Worm (Caenorhabditis elegans) whole organism, L3 larva: ENCODE measurements around the gene srz-82.

Source experiments
- R02D3.7 ChIP-seq: fragments of 150-350 bp; optimal IDR thresholded peaks from 2 replicates; lab custom pipeline; 2014; ENCODE audit warnings: missing biosample characterization, missing genetic modification characterization
- ZK546.5 ChIP-seq: sonication (generic microtip); optimal IDR thresholded peaks from 2 replicates; lab custom pipeline; 2017; ENCODE audit warnings: missing biosample characterization, missing genetic modification characterization
- aly-2 ChIP-seq: fragments of 150-350 bp; optimal IDR thresholded peaks from 2 replicates; lab custom pipeline; 2014; ENCODE audit warnings: missing biosample characterization, missing genetic modification characterization
- ama-1 ChIP-seq: fragments of 150-350 bp; optimal IDR thresholded peaks from 2 replicates; lab custom pipeline; 2018
- ceh-16 ChIP-seq: sonication (generic microtip); optimal IDR thresholded peaks from 2 replicates; lab custom pipeline; 2017; ENCODE audit warnings: missing biosample characterization, missing genetic modification characterization
- ceh-28 ChIP-seq: fragments of 150-350 bp; optimal IDR thresholded peaks from 2 replicates; lab custom pipeline; 2014; ENCODE audit warnings: missing biosample characterization, missing genetic modification reagents, missing genetic modification characterization
- ceh-82 ChIP-seq: fragments of 150-350 bp; optimal IDR thresholded peaks from 2 replicates; lab custom pipeline; 2014; ENCODE audit warnings: missing biosample characterization, missing genetic modification characterization
- ceh-9 ChIP-seq: sonication (generic microtip); optimal IDR thresholded peaks from 2 replicates; lab custom pipeline; 2018; ENCODE audit warnings: missing biosample characterization, missing genetic modification characterization
- daf-12 ChIP-seq: fragments of 150-350 bp; optimal IDR thresholded peaks from 2 replicates; lab custom pipeline; 2014; ENCODE audit warnings: missing biosample characterization, missing genetic modification reagents, missing genetic modification characterization
- egl-27 ChIP-seq: sonication (generic microtip); optimal IDR thresholded peaks from 4 replicates; lab custom pipeline; 2017; ENCODE audit warnings: missing biosample characterization, missing genetic modification reagents, missing genetic modification characterization
- egl-5 ChIP-seq: fragments of 150-350 bp; optimal IDR thresholded peaks from 2 replicates; lab custom pipeline; 2017; ENCODE audit warnings: missing biosample characterization, missing genetic modification reagents, missing genetic modification characterization, inconsistent platforms
- elt-1 ChIP-seq: fragments of 150-350 bp; optimal IDR thresholded peaks from 2 replicates; lab custom pipeline; 2014; ENCODE audit warnings: missing biosample characterization, missing genetic modification characterization
- elt-2 ChIP-seq: sonication (generic microtip); optimal IDR thresholded peaks from 2 replicates; lab custom pipeline; 2016; ENCODE audit warnings: missing genetic modification reagents, mild to moderate bottlenecking, missing genetic modification characterization, missing compliant biosample characterization
- elt-3 ChIP-seq, 3 experiments: fragments of 150-350 bp in 1 of 3; sonication (generic microtip) in 2 of 3; optimal IDR thresholded peaks; 2 replicates in 2 of 3; 4 replicates in 1 of 3; lab custom pipeline; 2014 to 2017; ENCODE audit warnings: missing biosample characterization in 3 of 3, missing genetic modification characterization in 3 of 3
- eor-1 ChIP-seq, 2 experiments: fragments of 150-350 bp; optimal IDR thresholded peaks; 2 replicates each; lab custom pipeline; 2014 to 2018; ENCODE audit warnings: missing biosample characterization in 2 of 2, missing genetic modification characterization in 2 of 2
- fkh-10 ChIP-seq: sonication (generic microtip); optimal IDR thresholded peaks from 2 replicates; lab custom pipeline; 2017; ENCODE audit warnings: missing biosample characterization, missing genetic modification reagents, missing genetic modification characterization
- fkh-2 ChIP-seq: fragments of 150-350 bp; optimal IDR thresholded peaks from 2 replicates; lab custom pipeline; 2014; ENCODE audit warnings: missing biosample characterization, missing genetic modification reagents, missing genetic modification characterization
- fos-1 ChIP-seq: fragments of 150-350 bp; optimal IDR thresholded peaks from 2 replicates; lab custom pipeline; 2014; ENCODE audit warnings: missing biosample characterization, missing genetic modification characterization
- hmg-11 ChIP-seq: sonication (generic microtip); optimal IDR thresholded peaks from 2 replicates; lab custom pipeline; 2016; ENCODE audit warnings: missing genetic modification characterization, missing compliant biosample characterization
- jun-1 ChIP-seq: fragments of 150-350 bp; optimal IDR thresholded peaks from 2 replicates; lab custom pipeline; 2014; ENCODE audit warnings: missing biosample characterization, missing genetic modification reagents, missing genetic modification characterization
- lin-15B ChIP-seq: fragments of 150-350 bp; optimal IDR thresholded peaks from 2 replicates; lab custom pipeline; 2014; ENCODE audit warnings: missing biosample characterization, missing genetic modification characterization
- lin-39 ChIP-seq: fragments of 150-350 bp; optimal IDR thresholded peaks from 2 replicates; lab custom pipeline; 2018; ENCODE audit warnings: missing biosample characterization, missing genetic modification reagents, missing genetic modification characterization
- lsy-12 ChIP-seq: sonication (generic microtip); optimal IDR thresholded peaks from 2 replicates; lab custom pipeline; 2016; ENCODE audit warnings: mild to moderate bottlenecking, missing genetic modification characterization, missing compliant biosample characterization
- mdl-1 ChIP-seq: fragments of 150-350 bp; optimal IDR thresholded peaks from 2 replicates; lab custom pipeline; 2014; ENCODE audit warnings: missing biosample characterization, missing genetic modification characterization
- mml-1 ChIP-seq: fragments of 150-350 bp; sonication (generic microtip); optimal IDR thresholded peaks from 3 replicates; lab custom pipeline; 2014; ENCODE audit warnings: missing biosample characterization, missing genetic modification characterization
- nfya-1 ChIP-seq: sonication (generic microtip); optimal IDR thresholded peaks from 2 replicates; lab custom pipeline; 2017; ENCODE audit warnings: missing genetic modification characterization, mild to moderate bottlenecking, missing compliant biosample characterization, antibody characterized with exemption, moderate library complexity; ENCODE audit not compliant: insufficient read depth
- nhr-11 ChIP-seq: fragments of 150-350 bp; optimal IDR thresholded peaks from 2 replicates; lab custom pipeline; 2014; ENCODE audit warnings: missing biosample characterization, missing genetic modification characterization
- nhr-12 ChIP-seq: fragments of 150-350 bp; optimal IDR thresholded peaks from 2 replicates; lab custom pipeline; 2014; ENCODE audit warnings: missing biosample characterization, missing genetic modification characterization
- nhr-23 ChIP-seq: fragments of 150-350 bp; optimal IDR thresholded peaks from 2 replicates; lab custom pipeline; 2014; ENCODE audit warnings: missing biosample characterization, missing genetic modification reagents, missing genetic modification characterization
- nhr-237 ChIP-seq: fragments of 150-350 bp; optimal IDR thresholded peaks from 2 replicates; lab custom pipeline; 2014; ENCODE audit warnings: missing biosample characterization, missing genetic modification characterization
- nhr-25 ChIP-seq: sonication (generic microtip); optimal IDR thresholded peaks from 2 replicates; lab custom pipeline; 2017; ENCODE audit warnings: missing biosample characterization, missing genetic modification characterization
- nhr-28 ChIP-seq: fragments of 150-350 bp; optimal IDR thresholded peaks from 2 replicates; lab custom pipeline; 2014; ENCODE audit warnings: missing biosample characterization, missing genetic modification characterization
- nhr-43 ChIP-seq: sonication (generic microtip); optimal IDR thresholded peaks from 2 replicates; lab custom pipeline; 2016; ENCODE audit warnings: mild to moderate bottlenecking, missing genetic modification characterization, missing compliant biosample characterization; ENCODE audit not compliant: poor library complexity, severe bottlenecking
- nhr-67 ChIP-seq: fragments of 150-350 bp; optimal IDR thresholded peaks from 2 replicates; lab custom pipeline; 2014; ENCODE audit warnings: missing biosample characterization, missing genetic modification characterization
- nhr-76 ChIP-seq: fragments of 150-350 bp; sonication (generic microtip); optimal IDR thresholded peaks from 5 replicates; lab custom pipeline; 2014; ENCODE audit warnings: missing biosample characterization, missing genetic modification characterization
- nhr-77 ChIP-seq: fragments of 150-350 bp; optimal IDR thresholded peaks from 2 replicates; lab custom pipeline; 2014; ENCODE audit warnings: missing biosample characterization, missing genetic modification characterization
- pha-4 ChIP-seq: fragments of 150-350 bp; optimal IDR thresholded peaks from 2 replicates; lab custom pipeline; 2014; ENCODE audit warnings: missing biosample characterization, missing genetic modification reagents, missing genetic modification characterization
- pqm-1 ChIP-seq: fragments of 150-350 bp; optimal IDR thresholded peaks from 2 replicates; lab custom pipeline; 2017; ENCODE audit warnings: missing biosample characterization, missing genetic modification characterization, inconsistent platforms
- sea-2 ChIP-seq: fragments of 150-350 bp; sonication (generic microtip); optimal IDR thresholded peaks from 4 replicates; lab custom pipeline; 2014; ENCODE audit warnings: missing biosample characterization, missing genetic modification reagents, missing genetic modification characterization
- skn-1 ChIP-seq: fragments of 150-350 bp; optimal IDR thresholded peaks from 2 replicates; lab custom pipeline; 2014; ENCODE audit warnings: missing biosample characterization, missing genetic modification characterization
- snpc-4 ChIP-seq: fragments of 150-350 bp; optimal IDR thresholded peaks from 2 replicates; lab custom pipeline; 2014; ENCODE audit warnings: missing biosample characterization, missing genetic modification characterization
- tbx-2 ChIP-seq: sonication (generic microtip); optimal IDR thresholded peaks from 2 replicates; lab custom pipeline; 2016; ENCODE audit warnings: mild to moderate bottlenecking, missing genetic modification characterization, missing compliant biosample characterization
- unc-39 ChIP-seq: sonication (generic microtip); optimal IDR thresholded peaks from 4 replicates; lab custom pipeline; 2017; ENCODE audit warnings: missing biosample characterization, missing genetic modification characterization
- unc-62 ChIP-seq: fragments of 150-350 bp; sonication (generic microtip); optimal IDR thresholded peaks from 4 replicates; lab custom pipeline; 2014; ENCODE audit warnings: missing biosample characterization, missing genetic modification reagents, missing genetic modification characterization
- zag-1 ChIP-seq: fragments of 150-350 bp; optimal IDR thresholded peaks from 2 replicates; lab custom pipeline; 2014; ENCODE audit warnings: missing biosample characterization, missing genetic modification characterization
- ztf-11 ChIP-seq: fragments of 150-350 bp; optimal IDR thresholded peaks from 2 replicates; lab custom pipeline; 2014; ENCODE audit warnings: missing biosample characterization, missing genetic modification characterization
- ztf-4 ChIP-seq: fragments of 150-350 bp; optimal IDR thresholded peaks from 2 replicates; lab custom pipeline; 2014; ENCODE audit warnings: missing biosample characterization, missing genetic modification characterization

Gene srz-82

DNA sequence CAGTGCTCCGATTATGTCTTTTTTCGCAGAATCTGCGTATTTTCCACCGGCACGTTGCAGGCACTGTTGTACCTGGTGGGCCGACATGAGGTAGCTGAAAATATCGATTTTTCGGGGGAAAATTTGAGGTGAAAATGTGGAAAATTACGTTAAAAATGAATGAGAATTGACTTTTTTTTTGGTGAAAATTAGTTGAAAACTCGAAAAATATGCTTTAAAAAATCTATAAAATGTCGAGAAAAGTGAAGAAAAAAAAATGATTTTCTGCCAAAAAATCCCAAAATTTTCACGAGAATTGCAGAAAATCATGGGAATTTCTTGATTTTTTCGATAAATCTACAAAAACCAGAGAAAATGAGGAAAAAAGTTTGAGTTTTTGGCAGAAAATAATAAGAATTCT, 31.8 kb downstream of the srz-82 start, which contains the start of gene tsg-101:
Gene tsg-101 (minus strand): TSS at position 101 of the 400 bp plus-strand sequence.
- TF ChIP-seq nhr-76 (tag; lab: Kevin White, UChicago) (no peak), nhr-12 (tag; lab: Kevin White, UChicago) (no peak), egl-27 (tag; lab: Kevin White, UChicago) (no peak), pha-4 (tag; lab: Kevin White, UChicago) (no peak), daf-12 (no peak), ztf-11 (tag; lab: Kevin White, UChicago) (no peak), pqm-1 (no peak), R02D3.7 (tag; lab: Kevin White, UChicago) (no peak), sea-2 (no peak), ceh-9 (tag; lab: Kevin White, UChicago) (no peak), ZK546.5 (tag; lab: Kevin White, UChicago) (no peak), fkh-2 (tag; lab: Kevin White, UChicago) (no peak), mml-1 (tag; lab: Kevin White, UChicago) (no peak), zag-1 (tag; lab: Kevin White, UChicago) (no peak), ceh-28 (tag; lab: Kevin White, UChicago) (no peak), hmg-11 (tag; lab: Kevin White, UChicago) (no peak), jun-1 (tag; lab: Kevin White, UChicago) (no peak)

DNA sequence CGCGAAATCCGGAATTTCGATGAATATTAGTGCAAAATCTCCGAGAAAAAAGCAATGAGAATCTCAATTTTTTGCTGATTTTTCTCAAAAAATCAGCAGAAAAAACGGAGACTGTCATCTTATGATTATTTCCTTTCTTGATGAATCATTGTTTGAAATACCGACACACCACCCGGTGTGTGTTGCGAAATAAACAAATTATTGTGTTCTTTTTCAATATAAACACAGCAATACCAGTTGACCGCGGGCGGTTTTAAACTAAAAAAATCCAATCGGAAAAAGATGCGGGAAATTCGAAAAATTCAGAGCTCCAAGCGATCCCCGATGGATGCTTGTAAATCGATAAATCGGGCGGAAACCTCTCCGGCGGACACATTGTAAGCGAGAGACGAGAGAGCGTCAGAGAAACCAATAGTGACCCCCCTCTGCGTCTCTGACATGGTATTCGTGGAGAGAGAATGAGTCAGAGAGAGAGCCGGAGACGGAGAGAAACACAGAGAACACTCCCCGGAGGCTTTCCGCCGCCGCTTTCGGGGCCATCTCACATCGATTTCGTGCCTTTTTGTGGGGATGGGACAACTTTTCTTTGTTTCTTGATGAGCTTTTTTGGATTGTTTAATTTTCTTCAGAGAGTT, 32.8 kb downstream of the srz-82 start:
- TF ChIP-seq sea-2 (no peak), aly-2 (tag; lab: Kevin White, UChicago) (no peak), lsy-12 (tag; lab: Kevin White, UChicago) (no peak), jun-1 (tag; lab: Kevin White, UChicago) (peak; percentile 75), unc-62 (GFP tag; lab: Kevin White, UChicago) (no peak), R02D3.7 (tag; lab: Kevin White, UChicago) (no peak), elt-2 (tag; lab: Kevin White, UChicago) (peak; percentile 15), fkh-2 (tag; lab: Kevin White, UChicago) (no peak), zag-1 (tag; lab: Kevin White, UChicago) (no peak), ceh-28 (tag; lab: Kevin White, UChicago) (peak; percentile 88), nhr-237 (tag; lab: Kevin White, UChicago) (no peak), skn-1 (peak; percentile 44), unc-39 (no peak), nhr-77 (tag; lab: Kevin White, UChicago) (no peak), ztf-11 (tag; lab: Kevin White, UChicago) (no peak), ZK546.5 (tag; lab: Kevin White, UChicago) (no peak), mdl-1 (tag; lab: Kevin White, UChicago) (no peak), ama-1 (lab: Kevin White, UChicago) (peak; percentile 6), eor-1 (tag; optimal IDR thresholded peaks at IDR 0.05; lab: Kevin White, UChicago) (no peak), nhr-76 (tag; lab: Kevin White, UChicago) (no peak), tbx-2 (tag; lab: Kevin White, UChicago) (no peak), nhr-12 (tag; lab: Kevin White, UChicago) (no peak), ceh-82 (tag; lab: Kevin White, UChicago) (no peak), ceh-16 (tag; lab: Kevin White, UChicago) (no peak), mml-1 (tag; lab: Kevin White, UChicago) (no peak), nhr-43 (tag; lab: Kevin White, UChicago) (no peak), egl-27 (tag; lab: Kevin White, UChicago) (no peak), fos-1 (no peak), nfya-1 (tag; lab: Kevin White, UChicago) (peak; percentile 89), snpc-4 (tag; lab: Kevin White, UChicago) (peak; percentile 58), daf-12 (no peak), lin-15B (tag; lab: Kevin White, UChicago) (peak; percentile 39), egl-5 (tag; lab: Kevin White, UChicago) (peak; percentile 61), nhr-67 (no peak), nhr-28 (tag; lab: Kevin White, UChicago) (no peak), elt-3 (tag; optimal IDR thresholded peaks at IDR 0.05; lab: Kevin White, UChicago) (no peak), pqm-1 (peak; percentile 22), lin-39 (tag; lab: Kevin White, UChicago) (peak; percentile 76), nhr-11 (tag; lab: Kevin White, UChicago) (no peak), pha-4 (tag; lab: Kevin White, UChicago) (peak; percentile 52), elt-1 (tag; lab: Kevin White, UChicago) (no peak), ztf-4 (tag; lab: Kevin White, UChicago) (no peak), fkh-10 (GFP tag; lab: Kevin White, UChicago) (peak; percentile 18), nhr-23 (tag; lab: Kevin White, UChicago) (peak; percentile 18), hmg-11 (tag; lab: Kevin White, UChicago) (peak; percentile 86), ceh-9 (tag; lab: Kevin White, UChicago) (no peak), nhr-25 (tag; lab: Kevin White, UChicago) (no peak)
